Worm (Caenorhabditis elegans): ENCODE data around the gene mksr-1.

DNA sequence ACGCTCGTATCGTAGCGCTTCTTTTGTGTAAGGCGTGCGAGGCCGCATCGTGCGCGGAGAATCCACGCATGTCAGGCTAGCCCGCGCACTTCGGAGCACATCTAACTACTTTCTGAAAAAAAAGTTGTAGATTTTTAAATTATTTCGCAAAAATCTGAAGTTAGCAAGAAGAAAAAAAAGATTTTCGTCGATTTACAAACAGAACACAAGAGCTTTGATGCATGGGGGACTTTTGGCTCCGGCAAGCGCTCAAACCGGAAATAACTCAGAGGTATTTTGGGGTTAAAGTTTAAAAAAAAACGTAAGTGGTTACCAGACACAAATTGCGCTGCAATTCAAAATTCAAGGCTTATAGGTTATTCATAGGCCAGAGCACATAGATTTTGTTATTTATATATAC lies 51.5 kb downstream of the mksr-1 start, which contains the start of the genes F55A4.13 and nlf-1:
- TF ChIP-seq snpc-4 (GFP tag; optimal IDR thresholded peaks at IDR 0.05), result no peak
- TF ChIP-seq snpc-4 (tag; optimal IDR thresholded peaks at IDR 0.05), result no peak
- no peak for TF ChIP-seq dox-1 (GFP tag; IDR thresholded peaks at IDR 0.05)
- TF ChIP-seq snpc-1.3 (tag; optimal IDR thresholded peaks at IDR 0.05; ENCODE audit: insufficient read depth), result no peak
- no peak for TF ChIP-seq F23B12.7 (tag; optimal IDR thresholded peaks at IDR 0.05; ENCODE audit: insufficient read depth)
- TF ChIP-seq ztf-28 (GFP tag; IDR thresholded peaks at IDR 0.05), result no peak
- TF ChIP-seq unc-62 (GFP tag; optimal IDR thresholded peaks at IDR 0.05), result no peak
- TF ChIP-seq gei-17 (GFP tag; optimal IDR thresholded peaks at IDR 0.05), result no peak
- TF ChIP-seq cebp-2 (GFP tag; IDR thresholded peaks at IDR 0.05), result no peak
- TF ChIP-seq madf-6 (GFP tag; IDR thresholded peaks at IDR 0.05), result no peak
- TF ChIP-seq pbrm-1 (GFP tag; IDR thresholded peaks at IDR 0.05), result no peak
- TF ChIP-seq fkh-3 (tag; optimal IDR thresholded peaks at IDR 0.05), result no peak
- TF ChIP-seq bed-2 (GFP tag; IDR thresholded peaks at IDR 0.05), result no peak
